Worm (Caenorhabditis elegans): Measurements from ENCODE around the gene T14F9.2.

- TF ChIP-seq flt-1 (GFP tag; IDR thresholded peaks at IDR 0.05) (no peak), med-1 (GFP tag; optimal IDR thresholded peaks at IDR 0.05; ENCODE audit: insufficient read depth) (no peak), ztf-29 (GFP tag; IDR thresholded peaks at IDR 0.05) (no peak)
Observed at ce11 chrX:2216242-2216641, 17.9 kb upstream of the T14F9.2 start.
